Fruit fly (Drosophila melanogaster): ENCODE data around the gene CG12123.

The CG12123 gene

dm6 chrX:8396611-8397010 is 45.5 kb downstream of the CG12123 start:
- TF ChIP-seq CG15710 (tag; optimal IDR thresholded peaks at IDR 0.05) (no peak), Pif1A (GFP tag; optimal IDR thresholded peaks at IDR 0.05) (peak; percentile 23), CG32121 (GFP tag; IDR thresholded peaks at IDR 0.05) (peak; percentile 69), CG17806 (tag; optimal IDR thresholded peaks at IDR 0.05) (peak; percentile 0), EcR (GFP tag; optimal IDR thresholded peaks at IDR 0.05) (no peak), CG4496 (GFP tag; IDR thresholded peaks at IDR 0.05) (peak; percentile 76; the same call in 2 of the 3 replicates), CG10348 (GFP tag; IDR thresholded peaks at IDR 0.05) (peak; percentile 16; the same call in 1 of the 2 replicates), CG9948 (tag; optimal IDR thresholded peaks at IDR 0.05) (no peak), CG14655 (GFP tag; optimal IDR thresholded peaks at IDR 0.05) (peak; percentile 33), CG8159 (tag; optimal IDR thresholded peaks at IDR 0.05) (peak; percentile 2), fd96Ca (GFP tag; IDR thresholded peaks at IDR 0.05) (peak; percentile 83), D1 (tag; optimal IDR thresholded peaks at IDR 0.05) (no peak), Ets98B (GFP tag; IDR thresholded peaks at IDR 0.05) (peak; percentile 75), rn (GFP tag; IDR thresholded peaks at IDR 0.05) (0 out of 2 replicates have a peak, but pooled peaks have one; percentile 40), Pif1B (GFP tag; optimal IDR thresholded peaks at IDR 0.05) (peak; percentile 8), CG8301 (tag; optimal IDR thresholded peaks at IDR 0.05) (peak; percentile 24), CG34367 (tag; optimal IDR thresholded peaks at IDR 0.05) (no peak), CG12605 (GFP tag; IDR thresholded peaks at IDR 0.05) (no peak)
